Fruit fly (Drosophila melanogaster) whole organism, pupa: ENCODE results near the gene RtcB.

Experiments used
- CG15710 ChIP-seq: fragments of 200-800 bp; sonication (Bioruptor generic); optimal IDR thresholded peaks from 2 replicates; lab custom pipeline; 2018; ENCODE audit warnings: missing biosample characterization, mild to moderate bottlenecking, missing genetic modification characterization, moderate library complexity
- CG9948 ChIP-seq: fragments of 200-800 bp; sonication (Bioruptor generic); optimal IDR thresholded peaks from 2 replicates; lab custom pipeline; 2018; ENCODE audit warnings: missing biosample characterization, mild to moderate bottlenecking, missing genetic modification characterization, moderate library complexity
- rn ChIP-seq: fragments of 200-800 bp; sonication (Bioruptor generic); IDR thresholded peaks from 2 replicates; pipeline ENCODE4 v1.3.6; 2022; ENCODE audit warnings: missing biosample characterization, missing genetic modification characterization

DNA sequence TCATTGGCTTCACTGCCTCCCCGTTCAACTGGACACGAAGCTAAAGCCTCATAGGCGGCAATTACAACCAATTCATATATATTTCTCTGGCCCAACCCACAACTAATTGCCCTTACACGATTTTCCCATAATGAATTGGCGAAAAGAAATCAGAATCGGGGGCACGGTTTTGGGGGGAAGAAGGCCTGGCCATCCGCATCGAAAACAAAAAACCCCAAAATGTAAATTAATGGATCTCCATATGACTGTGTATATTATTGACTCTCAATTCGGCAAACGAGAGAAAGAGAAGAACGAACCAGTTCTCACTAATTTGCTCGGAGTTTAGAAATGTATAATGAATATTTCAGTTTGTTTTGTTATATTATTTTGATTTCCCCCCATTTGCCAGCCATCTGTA is 41.5 kb upstream of the RtcB start:
- TF ChIP-seq rn (GFP tag; lab: Robert Waterston, UW), result no peak
- no peak for TF ChIP-seq CG15710 (tag; lab: Kevin White, UChicago)
- no peak for TF ChIP-seq CG9948 (tag; lab: Kevin White, UChicago)
